Fruit fly (Drosophila melanogaster): ENCODE data around the gene CG4613.

Gene CG4613

dm6 chr3L:14552041-14552924 lies 30.8 kb upstream of the CG4613 start:
- TF ChIP-seq noc (tag; optimal IDR thresholded peaks at IDR 0.05), result no peak

- no peak for TF ChIP-seq noc (tag; optimal IDR thresholded peaks at IDR 0.05)
Measured at dm6 chr3L:14551621-14552020, 30.1 kb upstream of the CG4613 start.

- peak; percentile 97 for TF ChIP-seq noc (tag; optimal IDR thresholded peaks at IDR 0.05)
Measured at dm6 chr3L:14550839-14551415, 29.4 kb upstream of the CG4613 start, which contains the start of gene Gbs-70E. Gene Gbs-70E, minus strand, starts transcription at chr3L:14550975.

DNA sequence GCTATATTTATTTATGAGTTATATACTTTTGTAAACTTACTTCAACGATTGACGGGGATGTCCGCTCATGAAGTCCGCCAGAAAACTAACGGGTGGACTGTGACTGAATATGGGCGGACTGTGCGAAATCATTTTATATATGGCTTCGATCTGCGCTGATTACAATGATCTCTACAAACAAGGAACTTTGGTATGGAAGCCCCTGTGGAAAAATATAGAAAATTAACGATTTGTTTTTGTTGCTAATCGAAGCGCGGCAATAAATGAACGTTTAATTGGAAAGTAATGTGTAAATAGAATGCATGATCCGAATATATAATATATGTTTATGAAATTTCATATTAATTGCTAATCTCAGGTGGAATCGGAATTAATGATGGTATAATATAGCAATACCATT lies 28.5 kb upstream of the CG4613 start:
- TF ChIP-seq noc (tag; optimal IDR thresholded peaks at IDR 0.05), result no peak

DNA sequence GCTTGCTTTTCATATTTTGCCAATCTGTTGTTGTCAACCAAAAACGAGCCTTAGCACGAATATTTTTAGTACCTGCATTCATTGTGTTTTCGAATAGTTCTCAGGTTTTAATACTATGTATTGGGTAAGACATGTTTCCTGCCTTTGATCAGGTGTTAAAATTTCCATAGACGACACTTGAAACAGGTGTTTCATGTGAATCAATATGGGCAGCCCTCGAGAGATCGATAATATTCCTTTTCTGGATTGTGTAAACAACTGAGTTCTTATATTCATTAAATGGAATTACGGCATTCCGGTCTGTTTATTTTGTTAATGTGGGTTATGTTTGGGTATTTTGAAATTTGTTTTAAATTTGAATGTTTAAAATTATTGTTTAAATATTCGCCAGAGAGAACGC lies 27.7 kb upstream of the CG4613 start:
- TF ChIP-seq noc (tag; optimal IDR thresholded peaks at IDR 0.05), result no peak

DNA sequence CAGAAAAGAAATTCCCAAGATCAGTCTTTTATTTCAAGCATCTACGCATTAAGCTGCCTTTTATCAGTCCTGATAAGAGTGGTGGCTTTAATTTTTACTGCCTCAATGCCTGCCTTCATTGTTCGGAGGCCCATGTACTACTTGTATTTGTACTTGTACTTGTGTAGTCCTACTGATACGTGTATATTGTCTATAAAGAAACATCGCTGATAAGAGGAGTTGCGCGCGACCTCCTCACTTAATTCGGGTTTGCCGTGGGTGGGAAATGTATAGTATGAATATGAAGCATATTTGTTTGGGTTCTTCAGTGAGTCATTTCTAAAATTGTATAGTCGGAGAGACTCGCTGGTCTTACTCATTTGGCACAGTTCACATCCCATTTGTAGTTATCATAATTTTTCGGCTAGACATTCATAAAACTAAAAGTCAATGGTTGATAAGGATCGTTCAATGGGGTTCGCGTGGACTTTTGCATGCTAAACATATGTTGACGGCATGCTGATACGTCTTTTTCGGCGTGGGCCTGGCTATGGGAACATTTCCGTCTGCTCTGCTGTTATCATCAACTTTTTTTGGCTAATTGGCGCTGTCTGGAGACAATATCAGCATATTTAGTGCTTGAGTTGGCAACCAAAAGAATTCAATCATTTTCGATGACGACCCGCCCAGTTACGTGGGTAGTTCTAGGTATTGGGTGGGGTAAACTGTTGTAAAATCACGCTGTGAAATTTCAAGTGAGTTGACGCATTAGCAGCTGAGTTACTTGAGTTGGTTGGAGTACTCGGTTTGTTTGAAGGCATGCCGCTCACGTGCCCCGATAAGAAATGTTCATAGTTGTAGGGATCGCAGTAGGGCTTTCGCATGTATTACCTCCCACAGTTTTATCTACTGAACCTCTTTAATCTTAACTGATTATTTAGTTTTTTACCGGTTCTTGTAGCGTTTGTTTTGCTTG lies 26.6 kb upstream of the CG4613 start:
- TF ChIP-seq noc (tag; optimal IDR thresholded peaks at IDR 0.05), result peak; percentile 75

DNA sequence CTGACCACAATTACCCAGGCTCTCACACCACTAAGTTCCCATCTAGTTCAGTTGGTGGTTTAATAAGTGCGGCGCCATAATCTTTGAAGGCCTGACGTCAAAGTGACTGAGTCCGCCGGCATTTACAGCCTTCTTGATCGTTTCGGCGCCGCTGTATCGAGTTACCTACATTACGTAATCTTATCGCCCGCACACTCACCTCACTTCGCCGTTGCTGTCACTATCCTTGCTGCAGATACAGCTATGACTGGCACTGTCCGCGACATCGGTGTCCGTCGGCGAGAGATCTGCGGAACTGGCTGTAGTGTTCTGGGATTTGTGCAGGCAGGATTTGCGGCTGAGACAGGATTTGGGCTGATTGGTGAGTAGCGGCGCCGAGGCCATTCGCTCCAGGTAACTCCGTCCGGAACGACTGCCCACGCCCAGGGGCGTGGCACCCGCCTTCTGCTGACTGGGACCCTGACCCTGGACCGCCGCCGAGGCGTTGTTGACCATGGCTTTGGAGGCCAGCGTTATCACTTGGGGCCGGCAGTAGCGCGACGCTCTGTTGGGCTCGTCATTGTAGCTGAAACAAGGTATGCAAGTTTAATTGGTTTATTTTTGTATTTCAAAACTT lies 25.5 kb upstream of the CG4613 start:
- no peak for TF ChIP-seq noc (tag; optimal IDR thresholded peaks at IDR 0.05)

DNA sequence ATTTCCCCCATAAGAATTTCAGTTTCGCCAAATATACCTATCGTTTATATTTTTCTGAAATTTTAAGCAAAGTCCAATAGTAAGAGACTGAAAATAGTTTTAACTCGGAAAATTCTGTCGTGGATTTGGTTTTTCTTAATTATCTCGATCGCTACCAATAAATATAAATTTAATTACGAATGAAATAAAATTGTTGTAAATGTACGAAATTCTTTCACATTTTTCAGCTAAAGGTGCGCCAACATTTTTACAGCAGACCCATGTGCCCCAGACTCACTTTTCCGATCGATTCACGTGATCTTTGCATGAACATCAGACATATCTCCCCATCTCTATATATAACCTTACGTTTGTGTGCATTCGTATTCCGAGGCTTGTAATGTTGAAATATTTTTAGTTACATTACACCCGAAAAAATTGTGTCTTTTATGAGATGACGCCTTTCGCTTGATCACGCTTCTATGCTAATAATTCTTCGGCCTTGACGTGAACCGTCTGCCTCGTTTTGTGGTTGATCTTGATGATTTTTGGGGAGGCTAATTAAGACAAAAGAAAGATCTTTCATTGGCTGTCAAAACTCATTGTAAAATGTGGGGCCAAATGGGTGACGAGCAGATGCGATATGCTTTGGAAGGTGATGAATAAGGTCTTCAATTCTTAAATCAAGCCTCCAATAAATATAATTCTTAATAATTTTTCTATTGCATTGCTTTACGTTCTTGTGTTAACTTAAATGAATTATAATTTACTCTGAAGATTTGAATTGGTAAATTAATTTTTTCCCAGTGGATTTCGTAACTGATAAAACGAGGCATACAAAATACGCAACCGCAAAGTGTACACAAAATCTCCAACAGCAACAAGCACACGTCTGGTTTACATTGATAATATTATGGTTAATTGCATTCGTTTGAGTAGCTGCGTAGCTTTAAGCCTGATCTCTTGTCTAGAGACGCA lies 23.8 kb upstream of the CG4613 start:
- no peak for TF ChIP-seq noc (tag; optimal IDR thresholded peaks at IDR 0.05)

DNA sequence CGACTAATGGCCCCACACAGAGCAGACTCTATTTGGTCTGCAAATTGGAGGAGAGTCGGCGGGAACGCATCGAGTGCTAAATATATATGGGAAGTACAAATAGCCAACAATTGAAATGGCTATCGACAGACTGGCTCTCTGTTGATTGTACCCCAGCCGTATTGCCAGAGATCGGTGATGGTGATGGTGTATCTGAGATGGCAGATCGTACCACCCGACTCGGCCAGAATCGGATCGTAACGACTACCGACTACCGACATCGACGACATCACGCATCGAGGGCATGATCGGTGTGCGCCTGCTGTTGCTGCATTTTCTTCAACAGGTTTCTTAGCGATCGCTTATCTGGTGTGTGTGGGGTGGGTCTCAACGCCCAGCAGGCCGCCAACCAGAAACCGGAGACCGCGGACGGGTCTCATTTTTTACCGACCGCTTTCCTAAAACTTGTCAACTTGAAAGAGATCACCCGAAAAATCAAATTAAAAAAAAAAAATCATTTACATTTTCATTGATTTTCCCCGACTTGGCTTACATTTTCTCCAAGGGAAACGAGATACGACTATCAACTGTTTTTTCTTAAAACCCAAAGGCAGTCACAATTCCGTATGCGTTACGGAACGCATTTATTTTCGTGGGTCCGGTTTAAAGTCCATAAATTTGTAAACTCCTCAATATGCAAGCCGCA lies 22.6 kb upstream of the CG4613 start:
- peak; percentile 36 for TF ChIP-seq noc (tag; optimal IDR thresholded peaks at IDR 0.05)

DNA sequence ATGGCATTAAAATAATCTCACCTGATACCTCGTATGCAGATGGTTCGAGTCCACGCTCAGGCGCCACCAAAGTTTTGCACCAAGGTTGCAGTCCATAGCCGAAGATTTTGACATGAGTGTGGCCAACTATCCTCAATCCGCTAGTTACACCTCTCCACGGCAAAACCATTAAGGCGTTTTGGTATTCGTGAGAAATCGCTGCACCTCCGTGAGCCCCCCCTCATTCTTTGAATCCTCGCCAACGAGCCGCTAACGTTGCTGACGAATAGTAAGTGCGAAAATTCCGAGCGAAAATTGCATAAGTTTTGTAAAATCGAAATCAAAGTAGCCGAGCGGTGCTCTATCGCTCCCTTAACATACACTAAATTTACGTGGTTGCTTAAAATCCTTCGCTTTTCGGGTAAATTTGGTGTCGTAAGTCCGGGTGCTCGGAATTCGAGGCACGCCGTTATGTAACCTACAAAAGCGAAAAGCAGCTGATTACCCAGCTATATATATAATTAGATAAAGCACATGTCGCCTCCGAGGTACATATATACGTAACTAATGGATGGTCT lies 16.0 kb upstream of the CG4613 start, which contains the start of gene Mpcp2:
Gene Mpcp2, plus strand, starts transcription at position 217 of the 557 bp plus-strand sequence.
- peak; percentile 71 for TF ChIP-seq noc (tag; optimal IDR thresholded peaks at IDR 0.05)

- TF ChIP-seq noc (tag; optimal IDR thresholded peaks at IDR 0.05), result no peak
Measured at dm6 chr3L:14536042-14536684, 14.7 kb upstream of the CG4613 start, which contains the start of the genes bbg and CG43246. Gene bbg, minus strand, starts transcription at chr3L:14536276. Gene CG43246, plus strand, starts transcription at chr3L:14536634.

DNA sequence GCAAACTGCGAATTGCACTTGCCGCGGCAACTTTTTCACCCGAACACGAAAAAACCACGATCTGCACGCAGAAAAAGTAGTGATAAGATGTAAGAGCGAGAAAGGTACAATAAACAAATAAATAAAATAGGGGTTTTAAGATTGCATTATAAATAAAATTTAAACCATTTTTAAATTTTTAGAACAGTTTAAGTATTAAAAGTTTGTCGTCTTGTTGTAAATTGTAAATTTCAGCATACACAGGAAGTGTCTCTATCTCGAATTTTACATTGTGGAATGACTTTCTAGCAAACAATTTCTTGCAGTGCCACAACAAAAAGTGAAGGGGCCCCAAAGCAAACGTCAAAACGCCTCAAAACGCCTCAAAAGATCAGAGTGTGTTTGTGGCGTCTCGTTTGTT lies 13.1 kb upstream of the CG4613 start:
- no peak for TF ChIP-seq noc (tag; optimal IDR thresholded peaks at IDR 0.05)

dm6 chr3L:14533110-14533509 lies 11.6 kb upstream of the CG4613 start:
- TF ChIP-seq noc (tag; optimal IDR thresholded peaks at IDR 0.05), result no peak
